Fruit fly (Drosophila melanogaster) Kc167 (cell line): ENCODE measurements around the gene ft.

Experiments used
- Sin3A ChIP-seq: fragments of >200 bp; optimal IDR thresholded peaks from 2 replicates; lab custom pipeline; 2018; ENCODE audit warnings: missing external identifiers
- h ChIP-seq: fragments of >200 bp; optimal IDR thresholded peaks from 3 replicates; lab custom pipeline; 2018; ENCODE audit warnings: missing external identifiers
- insv ChIP-seq: fragments of >200 bp; optimal IDR thresholded peaks from 3 replicates; lab custom pipeline; 2018; ENCODE audit warnings: missing external identifiers
- psq ChIP-seq: fragments of >200 bp; optimal IDR thresholded peaks from 2 replicates; lab custom pipeline; 2017; ENCODE audit warnings: missing external identifiers
- ttk ChIP-seq: sonication (Bioruptor generic); optimal IDR thresholded peaks from 2 replicates; lab custom pipeline; 2017; ENCODE audit warnings: missing external identifiers

DNA sequence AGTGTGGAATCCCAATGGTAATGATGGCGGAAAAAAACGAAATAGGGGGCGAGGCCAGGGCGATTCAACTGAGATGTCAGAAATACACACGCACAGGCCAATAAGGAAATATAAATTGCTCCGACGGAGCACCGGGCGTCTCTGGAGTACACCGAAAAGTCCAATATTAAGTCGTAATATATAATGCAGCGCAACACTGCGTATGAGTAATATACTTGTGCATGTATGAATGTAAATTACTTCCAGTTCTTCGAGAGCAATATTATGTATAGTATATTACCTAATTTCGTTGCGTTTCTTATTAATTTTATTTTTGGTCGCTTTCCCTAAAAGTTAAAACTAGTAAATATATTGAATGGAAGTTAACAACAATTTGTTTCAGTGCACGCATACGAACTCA is 9.0 kb upstream of the ft start:
- TF ChIP-seq psq (no peak), ttk (no peak), insv (no peak), Sin3A (lab: Kevin White, UChicago) (no peak), h (lab: Kevin White, UChicago) (no peak)
